Worm (Caenorhabditis elegans) whole organism, L1 larva: ENCODE data around the gene Y7A5A.13.

Source experiments
- C16A3.4 ChIP-seq: fragments of 150-350 bp; optimal IDR thresholded peaks from 2 replicates; lab custom pipeline; 2014; ENCODE audit warnings: missing biosample characterization, missing genetic modification characterization
- F16B12.6 ChIP-seq: fragments of 150-350 bp; optimal IDR thresholded peaks from 2 replicates; lab custom pipeline; 2014; ENCODE audit warnings: missing biosample characterization, missing genetic modification characterization
- Y116A8C.19 ChIP-seq: sonication (generic microtip); optimal IDR thresholded peaks from 2 replicates; lab custom pipeline; 2016; ENCODE audit warnings: missing compliant biosample characterization, missing genetic modification characterization, borderline replicate concordance
- aha-1 ChIP-seq: fragments of 150-350 bp; optimal IDR thresholded peaks from 2 replicates; lab custom pipeline; 2014; ENCODE audit warnings: missing biosample characterization, missing genetic modification characterization
- aly-2 ChIP-seq: fragments of 150-350 bp; optimal IDR thresholded peaks from 2 replicates; lab custom pipeline; 2014; ENCODE audit warnings: missing biosample characterization, missing genetic modification characterization
- ama-1 ChIP-seq: fragments of 150-350 bp; optimal IDR thresholded peaks from 2 replicates; lab custom pipeline; 2014
- blmp-1 ChIP-seq: fragments of 150-350 bp; optimal IDR thresholded peaks from 2 replicates; lab custom pipeline; 2014; ENCODE audit warnings: missing biosample characterization, missing genetic modification characterization
- ceh-63 ChIP-seq: fragments of 200-800 bp; sonication (Bioruptor generic); optimal IDR thresholded peaks from 2 replicates; lab custom pipeline; 2018; ENCODE audit warnings: mild to moderate bottlenecking, missing genetic modification characterization, missing compliant biosample characterization
- ceh-8 ChIP-seq: fragments of 200-800 bp; sonication (Bioruptor generic); optimal IDR thresholded peaks from 2 replicates; lab custom pipeline; 2018; ENCODE audit warnings: mild to moderate bottlenecking, missing genetic modification characterization, moderate library complexity, missing compliant biosample characterization
- dsc-1 ChIP-seq: sonication (generic microtip); optimal IDR thresholded peaks from 2 replicates; lab custom pipeline; 2016; ENCODE audit warnings: mild to moderate bottlenecking, missing genetic modification characterization, missing compliant biosample characterization
- efl-1 ChIP-seq, 4 experiments: fragments of 150-350 bp; optimal IDR thresholded peaks in 3 of 4; peaks in 1 of 4; 1 replicate in 1 of 4; 2 replicates in 3 of 4; lab custom pipeline; 2014; ENCODE audit warnings: missing biosample characterization in 2 of 4, missing genetic modification characterization in 2 of 4, missing genetic modification reagents in 2 of 4
- egl-27 ChIP-seq, 2 experiments: fragments of 150-350 bp in 1 of 2; sonication (generic microtip); optimal IDR thresholded peaks; 3 replicates each; lab custom pipeline; 2017 to 2018; ENCODE audit warnings: missing biosample characterization in 2 of 2, missing genetic modification characterization in 2 of 2, missing genetic modification reagents in 2 of 2
- elt-2 ChIP-seq: sonication (generic microtip); optimal IDR thresholded peaks from 2 replicates; lab custom pipeline; 2016; ENCODE audit warnings: missing genetic modification characterization, mild to moderate bottlenecking, inconsistent platforms, missing compliant biosample characterization, missing genetic modification reagents
- elt-3 ChIP-seq, 6 experiments: fragments of 150-350 bp in 1 of 6; sonication (generic microtip); optimal IDR thresholded peaks; 2 replicates each; lab custom pipeline; 2017 to 2018; ENCODE audit warnings: missing biosample characterization in 6 of 6, missing genetic modification characterization in 6 of 6, inconsistent platforms in 1 of 6
- ets-5 ChIP-seq: fragments of 200-800 bp; sonication (Bioruptor generic); IDR thresholded peaks from 2 replicates; pipeline ENCODE4 v1.3.6; 2022; ENCODE audit warnings: missing genetic modification characterization, missing compliant biosample characterization
- fkh-4 ChIP-seq: sonication (generic microtip); optimal IDR thresholded peaks from 2 replicates; lab custom pipeline; 2016; ENCODE audit warnings: missing compliant biosample characterization, missing genetic modification characterization, borderline replicate concordance
- fkh-8 ChIP-seq: sonication (generic microtip); optimal IDR thresholded peaks from 2 replicates; lab custom pipeline; 2016; ENCODE audit warnings: mild to moderate bottlenecking, missing genetic modification characterization, missing compliant biosample characterization
- hlh-17 ChIP-seq: fragments of 200-800 bp; sonication (Bioruptor generic); optimal IDR thresholded peaks from 2 replicates; lab custom pipeline; 2018; ENCODE audit warnings: missing genetic modification characterization, mild to moderate bottlenecking, missing compliant biosample characterization, moderate library complexity, borderline replicate concordance
- hpl-2 ChIP-seq: fragments of 150-350 bp; optimal IDR thresholded peaks from 2 replicates; lab custom pipeline; 2014; ENCODE audit warnings: missing biosample characterization, missing genetic modification reagents, missing genetic modification characterization
- irx-1 ChIP-seq: sonication (generic microtip); optimal IDR thresholded peaks from 2 replicates; lab custom pipeline; 2016; ENCODE audit warnings: missing genetic modification characterization, missing compliant biosample characterization
- lin-14 ChIP-seq: fragments of 200-800 bp; sonication (Bioruptor generic); optimal IDR thresholded peaks from 2 replicates; lab custom pipeline; 2018; ENCODE audit warnings: mild to moderate bottlenecking, missing genetic modification characterization, moderate library complexity, missing compliant biosample characterization
- lin-35 ChIP-seq, 2 experiments: fragments of 150-350 bp; optimal IDR thresholded peaks; 2 replicates each; lab custom pipeline; 2014; ENCODE audit warnings: missing biosample characterization in 2 of 2, missing genetic modification characterization in 2 of 2, missing genetic modification reagents in 2 of 2
- lin-39 ChIP-seq: fragments of 150-350 bp; optimal IDR thresholded peaks from 2 replicates; lab custom pipeline; 2014; ENCODE audit warnings: missing biosample characterization, missing genetic modification reagents, missing genetic modification characterization
- lsy-2 ChIP-seq, 2 experiments: fragments of 150-350 bp; optimal IDR thresholded peaks; 2 replicates each; lab custom pipeline; 2014; ENCODE audit warnings: missing biosample characterization in 2 of 2, missing genetic modification characterization in 2 of 2
- mab-9 ChIP-seq: fragments of 200-800 bp; sonication (Bioruptor generic); IDR thresholded peaks from 2 replicates; pipeline ENCODE4 v1.3.6; 2022; ENCODE audit warnings: missing genetic modification reagents, missing genetic modification characterization, missing compliant biosample characterization
- mdl-1 ChIP-seq, 2 experiments: fragments of 150-350 bp; optimal IDR thresholded peaks; 2 replicates each; lab custom pipeline; 2014 to 2017; ENCODE audit warnings: missing biosample characterization in 2 of 2, missing genetic modification characterization in 2 of 2, inconsistent platforms in 1 of 2
- mef-2 ChIP-seq: fragments of 150-350 bp; optimal IDR thresholded peaks from 2 replicates; lab custom pipeline; 2014; ENCODE audit warnings: missing biosample characterization, missing genetic modification characterization
- mep-1 ChIP-seq: fragments of 150-350 bp; optimal IDR thresholded peaks from 2 replicates; lab custom pipeline; 2014; ENCODE audit warnings: missing biosample characterization, missing genetic modification characterization
- nhr-19 ChIP-seq: fragments of 200-800 bp; sonication (Bioruptor generic); conservative IDR thresholded peaks from 2 replicates; pipeline ENCODE4 v1.3.6; 2022; ENCODE audit warnings: missing genetic modification characterization, missing compliant biosample characterization
- nhr-20 ChIP-seq: sonication (generic microtip); optimal IDR thresholded peaks from 2 replicates; lab custom pipeline; 2016; ENCODE audit warnings: mild to moderate bottlenecking, missing genetic modification characterization, missing compliant biosample characterization
- nhr-28 ChIP-seq: fragments of 150-350 bp; optimal IDR thresholded peaks from 2 replicates; lab custom pipeline; 2014; ENCODE audit warnings: missing biosample characterization, missing genetic modification characterization
- nhr-71 ChIP-seq: sonication (generic microtip); optimal IDR thresholded peaks from 2 replicates; lab custom pipeline; 2016; ENCODE audit warnings: mild to moderate bottlenecking, missing genetic modification characterization, moderate library complexity, missing compliant biosample characterization
- nhr-77 ChIP-seq: fragments of 150-350 bp; optimal IDR thresholded peaks from 2 replicates; lab custom pipeline; 2014; ENCODE audit warnings: missing biosample characterization, missing genetic modification characterization
- nhr-84 ChIP-seq: sonication (generic microtip); optimal IDR thresholded peaks from 2 replicates; lab custom pipeline; 2017; ENCODE audit warnings: missing biosample characterization, missing genetic modification characterization
- nhr-90 ChIP-seq: sonication (generic microtip); optimal IDR thresholded peaks from 2 replicates; lab custom pipeline; 2016; ENCODE audit warnings: mild to moderate bottlenecking, missing genetic modification characterization, missing compliant biosample characterization; ENCODE audit not compliant: poor library complexity
- pax-3 ChIP-seq: fragments of 200-800 bp; sonication (Bioruptor generic); optimal IDR thresholded peaks from 2 replicates; lab custom pipeline; 2018; ENCODE audit warnings: mild to moderate bottlenecking, missing genetic modification characterization, moderate library complexity, missing compliant biosample characterization
- pqm-1 ChIP-seq: sonication (generic microtip); optimal IDR thresholded peaks from 3 replicates; lab custom pipeline; 2017; ENCODE audit warnings: missing biosample characterization, missing genetic modification characterization
- rnt-1 ChIP-seq: sonication (generic microtip); optimal IDR thresholded peaks from 2 replicates; lab custom pipeline; 2016; ENCODE audit warnings: mild to moderate bottlenecking, missing genetic modification characterization, moderate library complexity, missing compliant biosample characterization
- skn-1 ChIP-seq: fragments of 150-350 bp; optimal IDR thresholded peaks from 2 replicates; lab custom pipeline; 2014; ENCODE audit warnings: missing biosample characterization, missing genetic modification characterization
- snu-23 ChIP-seq: sonication (generic microtip); optimal IDR thresholded peaks from 2 replicates; lab custom pipeline; 2016; ENCODE audit warnings: missing genetic modification characterization, missing compliant biosample characterization
- sup-37 ChIP-seq: fragments of 200-800 bp; sonication (Bioruptor generic); optimal IDR thresholded peaks from 2 replicates; lab custom pipeline; 2018; ENCODE audit warnings: mild to moderate bottlenecking, missing genetic modification characterization, missing compliant biosample characterization
- tlp-1 ChIP-seq: fragments of 150-350 bp; optimal IDR thresholded peaks from 2 replicates; lab custom pipeline; 2014; ENCODE audit warnings: missing biosample characterization, missing genetic modification characterization
- unc-130 ChIP-seq: fragments of 150-350 bp; optimal IDR thresholded peaks from 2 replicates; lab custom pipeline; 2017; ENCODE audit warnings: missing biosample characterization, missing genetic modification characterization, inconsistent platforms
- unc-30 ChIP-seq: sonication (generic microtip); optimal IDR thresholded peaks from 2 replicates; lab custom pipeline; 2017; ENCODE audit warnings: missing biosample characterization, missing genetic modification characterization
- xbp-1 ChIP-seq: sonication (generic microtip); optimal IDR thresholded peaks from 2 replicates; lab custom pipeline; 2016; ENCODE audit warnings: missing genetic modification characterization, missing compliant biosample characterization
- zag-1 ChIP-seq: fragments of 150-350 bp; optimal IDR thresholded peaks from 2 replicates; lab custom pipeline; 2014; ENCODE audit warnings: missing biosample characterization, missing genetic modification characterization
- ztf-11 ChIP-seq, 2 experiments: sonication (generic microtip); optimal IDR thresholded peaks; 2 replicates each; lab custom pipeline; 2016 to 2017; ENCODE audit warnings: missing genetic modification characterization in 2 of 2, missing biosample characterization in 1 of 2, missing compliant biosample characterization in 1 of 2
- ztf-4 ChIP-seq: fragments of 150-350 bp; optimal IDR thresholded peaks from 2 replicates; lab custom pipeline; 2014; ENCODE audit warnings: missing biosample characterization, missing genetic modification characterization

Y7A5A.13 gene

DNA sequence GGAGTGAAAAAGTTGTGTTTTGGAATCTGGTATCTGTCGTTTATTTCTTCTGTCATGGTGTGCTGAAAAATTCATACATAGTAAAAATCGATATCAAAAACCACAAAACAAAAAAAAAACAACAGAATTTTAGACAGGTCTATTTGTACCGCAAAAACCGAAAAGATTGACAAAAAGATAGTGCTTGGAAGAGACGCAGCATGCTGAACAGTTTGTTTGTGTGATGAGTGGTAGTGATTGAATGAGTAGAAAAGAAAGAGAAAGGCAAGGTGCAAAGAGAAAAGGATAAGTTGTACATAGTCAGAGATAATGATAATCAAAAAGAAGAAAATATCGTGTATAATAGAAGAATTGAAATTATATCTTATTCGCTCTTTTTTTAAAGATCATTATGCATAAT, 984 bp upstream of the Y7A5A.13 start, which contains the start of gene Y7A5A.2 (continued):
- TF ChIP-seq lin-14 (GFP tag; lab: Kevin White, UChicago) (peak; percentile 21), elt-3 (tag; optimal IDR thresholded peaks at IDR 0.05; lab: Kevin White, UChicago) (peak in 1 of 6 experiments; percentile 12)

DNA sequence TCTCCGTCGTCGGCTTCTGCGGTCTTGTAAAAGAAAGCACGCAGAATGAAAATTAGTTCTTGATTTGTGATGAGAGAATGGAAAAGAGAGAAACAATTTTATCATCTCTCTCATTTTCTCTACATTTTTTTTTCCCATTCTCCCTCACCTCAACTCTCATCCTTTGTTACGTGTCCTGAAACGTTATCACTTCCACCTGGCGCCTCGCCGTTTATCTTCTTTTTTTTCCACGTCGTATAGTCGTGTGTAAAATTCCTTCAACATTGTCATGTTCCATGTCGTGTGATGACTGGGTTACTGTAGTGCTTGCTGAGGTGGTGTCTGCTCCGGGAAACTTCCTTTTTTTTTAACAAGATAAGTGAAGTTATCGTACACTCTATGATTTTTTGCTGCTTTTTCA, 5.8 kb downstream of the Y7A5A.13 start:
- peak; percentile 80 for TF ChIP-seq elt-2 (tag; lab: Kevin White, UChicago)
- no peak for TF ChIP-seq pax-3 (tag; lab: Kevin White, UChicago)
- no peak for TF ChIP-seq dsc-1
- no peak for TF ChIP-seq hlh-17
- no peak for TF ChIP-seq nhr-84 (tag; lab: Kevin White, UChicago)
- TF ChIP-seq nhr-20, result peak; percentile 50
- TF ChIP-seq aly-2 (tag; lab: Kevin White, UChicago), result no peak
- TF ChIP-seq nhr-90, result no peak
- TF ChIP-seq efl-1 (optimal IDR thresholded peaks at IDR 0.05; lab: Kevin White, UChicago), result no peak
- TF ChIP-seq efl-1 (GFP tag; optimal IDR thresholded peaks at IDR 0.05 in 1 of 2; lab: Kevin White, UChicago), result peak in 1 of 2 experiments; percentile 65
- peak; percentile 78 for TF ChIP-seq lin-14 (GFP tag; lab: Kevin White, UChicago)
- TF ChIP-seq unc-130 (tag; lab: Kevin White, UChicago), result peak; percentile 55
- no peak for TF ChIP-seq ceh-8
- TF ChIP-seq lsy-2 (tag; optimal IDR thresholded peaks at IDR 0.05; lab: Kevin White, UChicago), result peak; percentile 17 to 89
- no peak for TF ChIP-seq lin-39 (tag; lab: Kevin White, UChicago)
- peak; percentile 51 for TF ChIP-seq C16A3.4 (tag; lab: Kevin White, UChicago)
- TF ChIP-seq pqm-1, result no peak
- TF ChIP-seq snu-23 (GFP tag; lab: Kevin White, UChicago), result peak; percentile 56
- peak; percentile 3 for TF ChIP-seq mep-1 (tag; lab: Kevin White, UChicago)
- peak; percentile 28 for TF ChIP-seq ama-1
- no peak for TF ChIP-seq egl-27 (tag; optimal IDR thresholded peaks at IDR 0.05; lab: Kevin White, UChicago)
- TF ChIP-seq xbp-1 (tag; lab: Kevin White, UChicago), result peak; percentile 6
- no peak for TF ChIP-seq nhr-77
- TF ChIP-seq zag-1 (tag; lab: Kevin White, UChicago), result no peak
- TF ChIP-seq nhr-19 (GFP tag; lab: Robert Waterston, UW), result peak; percentile 7; the same call in 1 of the 2 replicates
- TF ChIP-seq ceh-63 (GFP tag; lab: Kevin White, UChicago), result no peak
- peak; percentile 12 for TF ChIP-seq hpl-2 (GFP tag; lab: Kevin White, UChicago)
- TF ChIP-seq fkh-4 (tag; lab: Kevin White, UChicago), result no peak
- no peak for TF ChIP-seq ztf-11 (tag; optimal IDR thresholded peaks at IDR 0.05; lab: Kevin White, UChicago)
- TF ChIP-seq F16B12.6 (tag; lab: Kevin White, UChicago), result no peak
- TF ChIP-seq mef-2 (tag; lab: Kevin White, UChicago), result no peak
- TF ChIP-seq mdl-1 (tag; optimal IDR thresholded peaks at IDR 0.05; lab: Kevin White, UChicago), result peak in 1 of 2 experiments; percentile 70
- TF ChIP-seq nhr-71 (tag; lab: Kevin White, UChicago), result peak; percentile 58
- TF ChIP-seq Y116A8C.19 (tag; lab: Kevin White, UChicago), result no peak
- TF ChIP-seq blmp-1 (tag; lab: Kevin White, UChicago), result peak; percentile 75
- peak in 1 of 2 experiments; percentile 61 for TF ChIP-seq lin-35 (GFP tag; optimal IDR thresholded peaks at IDR 0.05; lab: Kevin White, UChicago)
- TF ChIP-seq unc-30 (tag; lab: Kevin White, UChicago), result no peak
- TF ChIP-seq rnt-1 (tag; lab: Kevin White, UChicago), result peak; percentile 45
- TF ChIP-seq nhr-28, result no peak
- no peak for TF ChIP-seq ztf-4 (tag; lab: Kevin White, UChicago)
- TF ChIP-seq aha-1, result no peak
- no peak for TF ChIP-seq irx-1
- TF ChIP-seq sup-37 (GFP tag; lab: Kevin White, UChicago), result no peak
- no peak for TF ChIP-seq fkh-8 (tag; lab: Kevin White, UChicago)
- peak; percentile 0 for TF ChIP-seq skn-1
- no peak for TF ChIP-seq tlp-1 (tag; lab: Kevin White, UChicago)
- TF ChIP-seq mab-9, result no peak
- TF ChIP-seq ets-5 (GFP tag; lab: Robert Waterston, UW), result no peak
